Fruit fly (Drosophila melanogaster) whole organism, embryonic: Measurements from ENCODE around the gene slp1.

Experiments
- CG10267 ChIP-seq: fragments of 200-800 bp; sonication (Bioruptor generic); optimal IDR thresholded peaks from 2 replicates; lab custom pipeline; 2018; ENCODE audit warnings: missing biosample characterization, mild to moderate bottlenecking, missing genetic modification characterization, moderate library complexity
- CG10979 ChIP-seq: fragments of 200-800 bp; sonication (Bioruptor generic); optimal IDR thresholded peaks from 2 replicates; lab custom pipeline; 2018; ENCODE audit warnings: missing biosample characterization, mild to moderate bottlenecking, missing genetic modification characterization, moderate library complexity
- CG14667 ChIP-seq: fragments of 200-800 bp; sonication (Bioruptor generic); IDR thresholded peaks from 2 replicates; pipeline ENCODE4 v1.3.6; 2022; ENCODE audit warnings: missing biosample characterization, missing genetic modification characterization
- CG1529 ChIP-seq: fragments of 200-800 bp; sonication (Bioruptor generic); optimal IDR thresholded peaks from 3 replicates; lab custom pipeline; 2018; ENCODE audit warnings: missing biosample characterization, missing genetic modification characterization
- CG16779 ChIP-seq: fragments of 200-800 bp; sonication (Bioruptor generic); IDR thresholded peaks from 2 replicates; pipeline ENCODE4 v1.3.6; 2022; ENCODE audit warnings: missing biosample characterization, missing genetic modification characterization
- CG16815 ChIP-seq: fragments of 200-800 bp; sonication (Bioruptor generic); optimal IDR thresholded peaks from 3 replicates; lab custom pipeline; 2017; ENCODE audit warnings: missing biosample characterization, mild to moderate bottlenecking, missing genetic modification characterization
- CG17568 ChIP-seq: fragments of 200-800 bp; sonication (Bioruptor generic); optimal IDR thresholded peaks from 2 replicates; lab custom pipeline; 2018; ENCODE audit warnings: missing biosample characterization, mild to moderate bottlenecking, missing genetic modification characterization, moderate library complexity
- CG17829 ChIP-seq: fragments of 200-800 bp; optimal IDR thresholded peaks from 2 replicates; lab custom pipeline; 2019; ENCODE audit warnings: missing biosample characterization, mild to moderate bottlenecking, missing genetic modification characterization, moderate library complexity
- CG30431 ChIP-seq: fragments of 200-800 bp; sonication (Bioruptor generic); optimal IDR thresholded peaks from 2 replicates; lab custom pipeline; 2017; ENCODE audit warnings: missing biosample characterization, missing genetic modification characterization
- CG31365 ChIP-seq: fragments of 200-800 bp; sonication (Bioruptor generic); optimal IDR thresholded peaks from 2 replicates; lab custom pipeline; 2018; ENCODE audit warnings: missing biosample characterization, mild to moderate bottlenecking, missing genetic modification characterization
- CG34376 ChIP-seq: fragments of 200-800 bp; sonication (Bioruptor generic); optimal IDR thresholded peaks from 2 replicates; lab custom pipeline; 2018; ENCODE audit warnings: missing biosample characterization, mild to moderate bottlenecking, missing genetic modification characterization
- CG4424 ChIP-seq: fragments of 200-800 bp; sonication (Bioruptor generic); optimal IDR thresholded peaks from 3 replicates; lab custom pipeline; 2016; ENCODE audit warnings: missing biosample characterization, missing genetic modification characterization
- CG6683 ChIP-seq: fragments of 200-800 bp; sonication (Bioruptor generic); optimal IDR thresholded peaks from 2 replicates; lab custom pipeline; 2017; ENCODE audit warnings: missing biosample characterization, mild to moderate bottlenecking, missing genetic modification characterization, missing genetic modification reagents
- CG7745 ChIP-seq: fragments of 200-800 bp; sonication (Bioruptor generic); optimal IDR thresholded peaks from 2 replicates; lab custom pipeline; 2018; ENCODE audit warnings: missing biosample characterization, mild to moderate bottlenecking, missing genetic modification characterization, moderate library complexity
- CG7987 ChIP-seq: fragments of 200-800 bp; sonication (Bioruptor generic); optimal IDR thresholded peaks from 2 replicates; lab custom pipeline; 2018; ENCODE audit warnings: missing biosample characterization, mild to moderate bottlenecking, missing genetic modification characterization, moderate library complexity
- CG8388 ChIP-seq: fragments of 200-800 bp; sonication (Bioruptor generic); optimal IDR thresholded peaks from 2 replicates; lab custom pipeline; 2019; ENCODE audit warnings: missing biosample characterization, mild to moderate bottlenecking, missing genetic modification characterization, moderate library complexity
- CG8478 ChIP-seq: fragments of >200 bp; optimal IDR thresholded peaks from 2 replicates; lab custom pipeline; 2018
- CHES-1-like ChIP-seq: fragments of 200-800 bp; sonication (Bioruptor generic); optimal IDR thresholded peaks from 2 replicates; lab custom pipeline; 2016; ENCODE audit warnings: missing biosample characterization, missing genetic modification characterization
- D ChIP-seq, 2 experiments: fragments of 200-800 bp in 1 of 2; fragments of >200 bp in 1 of 2; sonication (Bioruptor generic) in 1 of 2; optimal IDR thresholded peaks; 2 replicates in 1 of 2; 3 replicates in 1 of 2; lab custom pipeline; 2017; ENCODE audit warnings: mild to moderate bottlenecking in 1 of 2, missing biosample characterization in 1 of 2, missing genetic modification characterization in 1 of 2, missing genetic modification reagents in 1 of 2
- Dll ChIP-seq: fragments of 200-800 bp; sonication (Bioruptor generic); IDR thresholded peaks from 4 replicates; pipeline ENCODE4 v1.3.6; 2022; ENCODE audit warnings: missing biosample characterization, missing genetic modification characterization; ENCODE audit not compliant: partially characterized antibody
- Doc2 ChIP-seq: fragments of 200-800 bp; sonication (Bioruptor generic); IDR thresholded peaks from 2 replicates; pipeline ENCODE4 v1.3.6; 2022; ENCODE audit warnings: missing biosample characterization, missing genetic modification characterization
- Dref ChIP-seq: fragments of 200-800 bp; sonication (Bioruptor generic); IDR thresholded peaks from 2 replicates; pipeline ENCODE4 v1.3.6; 2022; ENCODE audit warnings: missing biosample characterization, missing genetic modification characterization
- H2.0 ChIP-seq: fragments of 200-800 bp; sonication (Bioruptor generic); IDR thresholded peaks from 2 replicates; pipeline ENCODE4 v1.3.6; 2022; ENCODE audit warnings: missing biosample characterization, missing genetic modification characterization
- Hr3 ChIP-seq: fragments of 200-800 bp; sonication (Bioruptor generic); optimal IDR thresholded peaks from 3 replicates; lab custom pipeline; 2016; ENCODE audit warnings: missing biosample characterization, missing genetic modification characterization
- Lhr ChIP-seq: fragments of 200-800 bp; sonication (Bioruptor generic); optimal IDR thresholded peaks from 3 replicates; lab custom pipeline; 2017; ENCODE audit warnings: mild to moderate bottlenecking, missing biosample characterization, missing genetic modification reagents, missing genetic modification characterization
- Lim3 ChIP-seq: fragments of 200-800 bp; sonication (Bioruptor generic); IDR thresholded peaks from 2 replicates; pipeline ENCODE4 v1.3.6; 2022; ENCODE audit warnings: missing biosample characterization, missing genetic modification characterization
- MESR4 ChIP-seq: fragments of 200-800 bp; sonication (Bioruptor generic); optimal IDR thresholded peaks from 2 replicates; lab custom pipeline; 2018; ENCODE audit warnings: missing biosample characterization, mild to moderate bottlenecking, missing genetic modification characterization, moderate library complexity
- Mes4 ChIP-seq: fragments of 200-800 bp; sonication (Bioruptor generic); optimal IDR thresholded peaks from 2 replicates; lab custom pipeline; 2016; ENCODE audit warnings: missing biosample characterization, missing genetic modification characterization
- NC2α ChIP-seq: fragments of 200-800 bp; sonication (Bioruptor generic); optimal IDR thresholded peaks from 2 replicates; lab custom pipeline; 2016; ENCODE audit warnings: missing biosample characterization, missing genetic modification characterization
- NFAT ChIP-seq: fragments of 200-800 bp; sonication (Bioruptor generic); IDR thresholded peaks from 2 replicates; pipeline ENCODE4 v1.3.6; 2022; ENCODE audit warnings: missing biosample characterization, missing genetic modification characterization
- Spps ChIP-seq: fragments of 200-800 bp; sonication (Bioruptor generic); optimal IDR thresholded peaks from 2 replicates; lab custom pipeline; 2018; ENCODE audit warnings: missing biosample characterization, mild to moderate bottlenecking, missing genetic modification characterization
- Sry-β ChIP-seq: fragments of 200-800 bp; sonication (Bioruptor generic); optimal IDR thresholded peaks from 2 replicates; lab custom pipeline; 2018; ENCODE audit warnings: missing biosample characterization, mild to moderate bottlenecking, missing genetic modification characterization, moderate library complexity
- bab2 ChIP-seq: fragments of 200-800 bp; sonication (Bioruptor generic); optimal IDR thresholded peaks from 2 replicates; lab custom pipeline; 2016; ENCODE audit warnings: missing biosample characterization, missing genetic modification characterization
- bcd ChIP-seq: fragments of 200-800 bp; sonication (Bioruptor generic); optimal IDR thresholded peaks from 2 replicates; lab custom pipeline; 2017; ENCODE audit warnings: missing biosample characterization, mild to moderate bottlenecking, missing genetic modification characterization
- cad ChIP-seq: fragments of >200 bp; optimal IDR thresholded peaks from 2 replicates; lab custom pipeline; 2017; ENCODE audit warnings: missing biosample characterization, missing genetic modification characterization
- cato ChIP-seq: fragments of 200-800 bp; sonication (Bioruptor generic); optimal IDR thresholded peaks from 2 replicates; lab custom pipeline; 2016; ENCODE audit warnings: missing biosample characterization, missing genetic modification characterization, borderline replicate concordance
- chn ChIP-seq: fragments of 200-800 bp; sonication (Bioruptor generic); optimal IDR thresholded peaks from 2 replicates; lab custom pipeline; 2016; ENCODE audit warnings: missing biosample characterization, missing genetic modification characterization
- crp ChIP-seq, 2 experiments: fragments of 200-800 bp; sonication (Bioruptor generic); optimal IDR thresholded peaks; 2 replicates in 1 of 2; 3 replicates in 1 of 2; lab custom pipeline; 2017; ENCODE audit warnings: missing biosample characterization in 2 of 2, missing genetic modification characterization in 2 of 2, mild to moderate bottlenecking in 1 of 2, moderate library complexity in 1 of 2
- danr ChIP-seq: fragments of 200-800 bp; sonication (Bioruptor generic); IDR thresholded peaks from 2 replicates; pipeline ENCODE4 v1.3.6; 2022; ENCODE audit warnings: missing biosample characterization, missing genetic modification characterization
- esg ChIP-seq: fragments of 200-800 bp; sonication (Bioruptor generic); conservative IDR thresholded peaks from 2 replicates; pipeline ENCODE4 v1.3.6; 2022; ENCODE audit warnings: missing biosample characterization, missing genetic modification characterization
- hth ChIP-seq: fragments of >200 bp; optimal IDR thresholded peaks from 2 replicates; lab custom pipeline; 2017; ENCODE audit warnings: inconsistent platforms
- jigr1 ChIP-seq: fragments of 200-800 bp; sonication (Bioruptor generic); IDR thresholded peaks from 3 replicates; pipeline ENCODE4 v1.3.6; 2022; ENCODE audit warnings: missing biosample characterization, missing genetic modification characterization
- mam ChIP-seq: fragments of 200-800 bp; sonication (Bioruptor generic); optimal IDR thresholded peaks from 3 replicates; lab custom pipeline; 2016; ENCODE audit warnings: missing biosample characterization, missing genetic modification characterization
- onecut ChIP-seq: fragments of 200-800 bp; sonication (Bioruptor generic); IDR thresholded peaks from 2 replicates; pipeline ENCODE4 v1.3.6; 2022; ENCODE audit warnings: missing biosample characterization, missing genetic modification characterization
- slp2 ChIP-seq: fragments of 200-800 bp; sonication (Bioruptor generic); optimal IDR thresholded peaks from 2 replicates; lab custom pipeline; 2016; ENCODE audit warnings: missing biosample characterization, missing genetic modification characterization
- tin ChIP-seq: fragments of 200-800 bp; sonication (Bioruptor generic); optimal IDR thresholded peaks from 3 replicates; lab custom pipeline; 2016; ENCODE audit warnings: missing biosample characterization, missing genetic modification characterization
- ttk ChIP-seq: fragments of 200-800 bp; sonication (Bioruptor generic); IDR thresholded peaks from 2 replicates; pipeline ENCODE4 v2.1.2; 2022; ENCODE audit warnings: missing biosample characterization, missing genetic modification characterization
- usp ChIP-seq: fragments of >200 bp; optimal IDR thresholded peaks from 2 replicates; lab custom pipeline; 2017; ENCODE audit warnings: missing biosample characterization, missing genetic modification characterization
- vfl ChIP-seq: fragments of 200-800 bp; sonication (Bioruptor generic); optimal IDR thresholded peaks from 2 replicates; lab custom pipeline; 2016; ENCODE audit warnings: missing biosample characterization, missing genetic modification characterization
- zen ChIP-seq: fragments of 200-800 bp; sonication (Bioruptor generic); optimal IDR thresholded peaks from 3 replicates; lab custom pipeline; 2018; ENCODE audit warnings: missing biosample characterization, mild to moderate bottlenecking, missing genetic modification characterization, moderate library complexity

slp1 gene

DNA sequence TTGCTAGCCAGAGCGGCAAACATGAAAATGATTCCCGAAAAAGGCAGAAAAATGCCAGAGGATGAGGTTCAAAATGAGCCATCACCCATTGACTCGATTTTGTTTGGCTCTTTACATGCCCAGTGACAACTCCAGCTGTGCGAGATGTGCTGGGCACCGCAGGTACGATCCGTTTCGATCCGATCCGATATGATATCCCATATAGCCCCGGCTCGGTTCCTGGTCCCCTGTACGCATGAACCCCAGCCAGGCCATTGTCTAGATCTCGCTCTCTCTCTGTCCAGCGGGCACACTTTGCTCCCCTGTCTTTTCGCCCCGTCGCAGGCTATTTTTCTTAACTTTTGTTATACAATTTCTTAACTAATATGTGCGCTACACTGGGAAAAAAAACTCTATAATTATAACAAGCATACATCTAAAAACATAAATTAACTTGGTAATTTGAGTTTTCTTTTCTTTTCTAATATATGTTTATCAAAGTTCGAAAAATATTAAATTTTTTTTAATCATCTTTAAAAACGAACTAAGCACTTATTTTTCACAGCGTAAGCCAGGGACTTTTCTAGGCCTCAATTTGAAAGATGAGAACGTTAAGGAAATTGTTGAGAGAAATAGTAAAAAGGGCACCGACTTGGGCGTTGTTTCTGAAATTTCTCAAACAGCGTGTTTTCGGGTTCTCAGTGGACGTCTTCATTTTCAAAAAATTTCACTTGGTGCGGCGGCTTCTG, 2.1 kb downstream of the slp1 start (continued):
- TF ChIP-seq CG8388 (peak; percentile 81), CG31365 (tag; lab: Kevin White, UChicago) (no peak), Hr3 (GFP tag; lab: Kevin White, UChicago) (peak; percentile 60), usp (no peak), CG34376 (GFP tag; lab: Kevin White, UChicago) (no peak), crp (GFP tag; optimal IDR thresholded peaks at IDR 0.05; lab: Kevin White, UChicago) (peak in 1 of 2 experiments; percentile 10), bab2 (peak; percentile 54), CG30431 (GFP tag; lab: Kevin White, UChicago) (peak; percentile 65), CG7987 (GFP tag; lab: Kevin White, UChicago) (no peak), hth (peak; percentile 4), cato (GFP tag; lab: Kevin White, UChicago) (peak; percentile 31), CG16779 (GFP tag; lab: Robert Waterston, UW) (no peak), Mes4 (peak; percentile 16), jigr1 (GFP tag; lab: Robert Waterston, UW) (no peak), Dref (no peak), esg (GFP tag; lab: Robert Waterston, UW) (0 out of 2 replicates have a peak, but pooled peaks have one; percentile 29), CHES-1-like (peak; percentile 46), Spps (tag; lab: Kevin White, UChicago) (peak; percentile 90), CG16815 (GFP tag; lab: Kevin White, UChicago) (peak; percentile 86), cad (no peak), Sry-β (peak; percentile 13), CG1529 (GFP tag; lab: Kevin White, UChicago) (peak; percentile 76), CG10979 (tag; lab: Kevin White, UChicago) (peak; percentile 95), CG10267 (tag; lab: Kevin White, UChicago) (peak; percentile 91), bcd (GFP tag; lab: Kevin White, UChicago) (peak; percentile 41), CG14667 (GFP tag; lab: Robert Waterston, UW) (peak; percentile 21; the same call in 1 of the 2 replicates), NC2α (GFP tag; lab: Kevin White, UChicago) (peak; percentile 38), H2.0 (GFP tag; lab: Robert Waterston, UW) (peak; percentile 49), ttk (GFP tag; lab: Robert Waterston, UW) (no peak), CG7745 (tag; lab: Kevin White, UChicago) (peak; percentile 69), CG17568 (GFP tag; lab: Kevin White, UChicago) (peak; percentile 8), danr (GFP tag; lab: Robert Waterston, UW) (no peak), NFAT (GFP tag; lab: Robert Waterston, UW) (no peak), CG4424 (GFP tag; lab: Kevin White, UChicago) (peak; percentile 76), MESR4 (GFP tag; lab: Kevin White, UChicago) (no peak), tin (GFP tag; lab: Kevin White, UChicago) (peak; percentile 71), CG6683 (GFP tag; lab: Kevin White, UChicago) (no peak), Dll (no peak), CG8478 (lab: Kevin White, UChicago) (no peak), chn (GFP tag; lab: Kevin White, UChicago) (peak; percentile 65), vfl (no peak), mam (GFP tag; lab: Kevin White, UChicago) (no peak), onecut (peak; percentile 51), D (optimal IDR thresholded peaks at IDR 0.05; lab: Kevin White, UChicago) (peak; percentile 40), D (GFP tag; optimal IDR thresholded peaks at IDR 0.05; lab: Kevin White, UChicago) (peak; percentile 85), Doc2 (GFP tag; lab: Robert Waterston, UW) (no peak), slp2 (peak; percentile 38), zen (peak; percentile 98), Lhr (GFP tag; lab: Kevin White, UChicago) (peak; percentile 52), CG17829 (tag; lab: Kevin White, UChicago) (peak; percentile 97), Lim3 (GFP tag; lab: Robert Waterston, UW) (no peak)
